Fruit fly (Drosophila melanogaster) whole organism, embryonic: ENCODE measurements around the gene CG31445.

Source experiments
- CG1024 ChIP-seq: fragments of 200-800 bp; sonication (Bioruptor generic); IDR thresholded peaks from 2 replicates; pipeline ENCODE4 v1.3.6; 2022; ENCODE audit warnings: missing biosample characterization, missing genetic modification characterization
- CG10366 ChIP-seq: fragments of 200-800 bp; sonication (Bioruptor generic); IDR thresholded peaks from 2 replicates; pipeline ENCODE4 v1.3.6; 2022; ENCODE audit warnings: missing biosample characterization, missing genetic modification characterization
- CG10462 ChIP-seq: fragments of 200-800 bp; sonication (Bioruptor generic); optimal IDR thresholded peaks from 2 replicates; lab custom pipeline; 2016; ENCODE audit warnings: missing biosample characterization, missing genetic modification characterization
- CG12071 ChIP-seq: fragments of 200-800 bp; sonication (Bioruptor generic); optimal IDR thresholded peaks from 3 replicates; lab custom pipeline; 2018; ENCODE audit warnings: missing biosample characterization, mild to moderate bottlenecking, missing genetic modification characterization
- CG12219 ChIP-seq: fragments of 200-800 bp; sonication (Bioruptor generic); optimal IDR thresholded peaks from 3 replicates; lab custom pipeline; 2018; ENCODE audit warnings: missing biosample characterization, mild to moderate bottlenecking, missing genetic modification characterization
- CG12236 ChIP-seq: fragments of 200-800 bp; sonication (Bioruptor generic); optimal IDR thresholded peaks from 2 replicates; lab custom pipeline; 2016; ENCODE audit warnings: missing biosample characterization, missing genetic modification characterization
- CG12942 ChIP-seq: fragments of 200-800 bp; sonication (Bioruptor generic); optimal IDR thresholded peaks from 3 replicates; lab custom pipeline; 2016; ENCODE audit warnings: missing biosample characterization, missing genetic modification characterization
- CG14965 ChIP-seq: fragments of 200-800 bp; sonication (Bioruptor generic); optimal IDR thresholded peaks from 2 replicates; lab custom pipeline; 2016; ENCODE audit warnings: missing biosample characterization, missing genetic modification characterization, borderline replicate concordance
- CG2129 ChIP-seq: fragments of 200-800 bp; sonication (Bioruptor generic); IDR thresholded peaks from 2 replicates; pipeline ENCODE4 v1.3.6; 2022; ENCODE audit warnings: missing biosample characterization, missing genetic modification characterization; ENCODE audit not compliant: partially characterized antibody
- CG30403 ChIP-seq: fragments of 200-800 bp; sonication (Bioruptor generic); optimal IDR thresholded peaks from 3 replicates; lab custom pipeline; 2016; ENCODE audit warnings: missing biosample characterization, missing genetic modification characterization
- CG31224 ChIP-seq: fragments of 200-800 bp; sonication (Bioruptor generic); IDR thresholded peaks from 2 replicates; pipeline ENCODE4 v1.3.6; 2022; ENCODE audit warnings: missing biosample characterization, missing genetic modification characterization
- CG31441 ChIP-seq: fragments of 200-800 bp; sonication (Bioruptor generic); IDR thresholded peaks from 2 replicates; pipeline ENCODE4 v1.3.6; 2022; ENCODE audit warnings: missing biosample characterization, missing genetic modification characterization
- CG4404 ChIP-seq: fragments of 200-800 bp; sonication (Bioruptor generic); IDR thresholded peaks from 2 replicates; pipeline ENCODE4 v1.3.6; 2022; ENCODE audit warnings: missing biosample characterization, missing genetic modification characterization
- CG5245 ChIP-seq: fragments of 200-800 bp; sonication (Bioruptor generic); optimal IDR thresholded peaks from 3 replicates; lab custom pipeline; 2016; ENCODE audit warnings: missing biosample characterization, missing genetic modification characterization
- CG6689 ChIP-seq: fragments of 200-800 bp; sonication (Bioruptor generic); IDR thresholded peaks from 2 replicates; pipeline ENCODE4 v1.3.6; 2022; ENCODE audit warnings: missing biosample characterization, missing genetic modification characterization
- CG7372 ChIP-seq: fragments of 200-800 bp; sonication (Bioruptor generic); IDR thresholded peaks from 2 replicates; pipeline ENCODE4 v1.3.6; 2022; ENCODE audit warnings: missing biosample characterization, missing genetic modification characterization
- CG7556 ChIP-seq: fragments of 200-800 bp; sonication (Bioruptor generic); optimal IDR thresholded peaks from 2 replicates; lab custom pipeline; 2017; ENCODE audit warnings: missing biosample characterization, mild to moderate bottlenecking, missing genetic modification characterization
- CG9932 ChIP-seq: fragments of 200-800 bp; sonication (Bioruptor generic); IDR thresholded peaks from 2 replicates; pipeline ENCODE4 v1.3.6; 2022; ENCODE audit warnings: missing biosample characterization, missing genetic modification characterization
- Chrac-16 ChIP-seq: fragments of 200-800 bp; sonication (Bioruptor generic); optimal IDR thresholded peaks from 3 replicates; lab custom pipeline; 2016; ENCODE audit warnings: missing biosample characterization, missing genetic modification characterization
- D19A ChIP-seq: fragments of 200-800 bp; optimal IDR thresholded peaks from 3 replicates; lab custom pipeline; 2019; ENCODE audit warnings: missing biosample characterization, mild to moderate bottlenecking, missing genetic modification characterization, moderate library complexity
- ERR ChIP-seq: fragments of 200-800 bp; sonication (Bioruptor generic); optimal IDR thresholded peaks from 2 replicates; lab custom pipeline; 2016; ENCODE audit warnings: missing biosample characterization, missing genetic modification characterization
- HmgZ ChIP-seq: fragments of 200-800 bp; sonication (Bioruptor generic); optimal IDR thresholded peaks from 2 replicates; lab custom pipeline; 2018; ENCODE audit warnings: missing biosample characterization, mild to moderate bottlenecking, missing genetic modification characterization
- Kr ChIP-seq: fragments of 200-800 bp; sonication (Bioruptor generic); optimal IDR thresholded peaks from 2 replicates; lab custom pipeline; 2017; ENCODE audit warnings: missing biosample characterization, mild to moderate bottlenecking, missing genetic modification characterization
- Mad ChIP-seq: fragments of 200-800 bp; sonication (Bioruptor generic); optimal IDR thresholded peaks from 2 replicates; lab custom pipeline; 2016; ENCODE audit warnings: missing biosample characterization, missing genetic modification characterization
- NK7.1 ChIP-seq: fragments of 200-800 bp; sonication (Bioruptor generic); optimal IDR thresholded peaks from 3 replicates; lab custom pipeline; 2016; ENCODE audit warnings: missing biosample characterization, missing genetic modification characterization
- Nf-YA ChIP-seq: fragments of 200-800 bp; sonication (Bioruptor generic); IDR thresholded peaks from 2 replicates; pipeline ENCODE4 v1.3.6; 2022; ENCODE audit warnings: missing biosample characterization, missing genetic modification characterization
- Sin3A ChIP-seq: fragments of >200 bp; optimal IDR thresholded peaks from 2 replicates; lab custom pipeline; 2018
- Sox102F ChIP-seq: fragments of 200-800 bp; sonication (Bioruptor generic); optimal IDR thresholded peaks from 2 replicates; lab custom pipeline; 2018; ENCODE audit warnings: missing biosample characterization, mild to moderate bottlenecking, missing genetic modification characterization, moderate library complexity
- TFAM ChIP-seq: fragments of 200-800 bp; sonication (Bioruptor generic); optimal IDR thresholded peaks from 2 replicates; lab custom pipeline; 2017; ENCODE audit warnings: missing biosample characterization, missing genetic modification characterization, inconsistent platforms
- Taf1 ChIP-seq: fragments of 200-800 bp; sonication (Bioruptor generic); IDR thresholded peaks from 2 replicates; pipeline ENCODE4 v1.3.6; 2022; ENCODE audit warnings: missing biosample characterization, missing genetic modification characterization
- Trl ChIP-seq, 3 experiments: fragments of >200 bp in 2 of 3; fragments of 200-800 bp in 1 of 3; sonication (Bioruptor generic) in 1 of 3; optimal IDR thresholded peaks; 2 replicates in 1 of 3; 3 replicates in 2 of 3; lab custom pipeline; 2016 to 2017; ENCODE audit warnings: missing biosample characterization in 1 of 3, missing genetic modification characterization in 1 of 3
- abd-A ChIP-seq: fragments of 200-800 bp; sonication (Bioruptor generic); optimal IDR thresholded peaks from 3 replicates; lab custom pipeline; 2019; ENCODE audit warnings: missing biosample characterization, mild to moderate bottlenecking, missing genetic modification characterization, moderate library complexity
- cato ChIP-seq: fragments of 200-800 bp; sonication (Bioruptor generic); optimal IDR thresholded peaks from 2 replicates; lab custom pipeline; 2016; ENCODE audit warnings: missing biosample characterization, missing genetic modification characterization, borderline replicate concordance
- cwo ChIP-seq: fragments of 200-800 bp; sonication (Bioruptor generic); optimal IDR thresholded peaks from 3 replicates; lab custom pipeline; 2017; ENCODE audit warnings: missing biosample characterization, missing genetic modification characterization, mild to moderate bottlenecking, moderate library complexity, missing genetic modification reagents
- da ChIP-seq: fragments of 200-800 bp; sonication (Bioruptor generic); optimal IDR thresholded peaks from 2 replicates; lab custom pipeline; 2016; ENCODE audit warnings: missing biosample characterization, missing genetic modification characterization
- emc ChIP-seq: fragments of 200-800 bp; sonication (Bioruptor generic); optimal IDR thresholded peaks from 2 replicates; lab custom pipeline; 2016; ENCODE audit warnings: missing biosample characterization, missing genetic modification characterization
- ftz-f1 ChIP-seq: fragments of 200-800 bp; sonication (Bioruptor generic); optimal IDR thresholded peaks from 2 replicates; lab custom pipeline; 2016; ENCODE audit warnings: missing biosample characterization, missing genetic modification characterization
- fu2 ChIP-seq: fragments of 200-800 bp; sonication (Bioruptor generic); optimal IDR thresholded peaks from 2 replicates; lab custom pipeline; 2016; ENCODE audit warnings: missing biosample characterization, missing genetic modification characterization
- gcm ChIP-seq: fragments of 200-800 bp; sonication (Bioruptor generic); optimal IDR thresholded peaks from 2 replicates; lab custom pipeline; 2019; ENCODE audit warnings: missing biosample characterization, mild to moderate bottlenecking, missing genetic modification characterization, moderate library complexity
- jing ChIP-seq: fragments of 200-800 bp; sonication (Bioruptor generic); optimal IDR thresholded peaks from 2 replicates; lab custom pipeline; 2018; ENCODE audit warnings: missing biosample characterization, mild to moderate bottlenecking, missing genetic modification characterization
- kay ChIP-seq: fragments of 200-800 bp; sonication (Bioruptor generic); optimal IDR thresholded peaks from 2 replicates; lab custom pipeline; 2016; ENCODE audit warnings: missing biosample characterization, missing genetic modification characterization
- kni ChIP-seq: fragments of 200-800 bp; sonication (Bioruptor generic); optimal IDR thresholded peaks from 3 replicates; lab custom pipeline; 2017; ENCODE audit warnings: mild to moderate bottlenecking, missing biosample characterization, missing genetic modification reagents, missing genetic modification characterization
- lmd ChIP-seq: fragments of 200-800 bp; sonication (Bioruptor generic); IDR thresholded peaks from 2 replicates; pipeline ENCODE4 v1.3.6; 2022; ENCODE audit warnings: missing biosample characterization, missing genetic modification characterization
- salm ChIP-seq: fragments of 200-800 bp; sonication (Bioruptor generic); optimal IDR thresholded peaks from 2 replicates; lab custom pipeline; 2018; ENCODE audit warnings: missing biosample characterization, mild to moderate bottlenecking, missing genetic modification characterization
- sc ChIP-seq, 3 experiments: fragments of >200 bp in 2 of 3; fragments of 200-800 bp in 1 of 3; sonication (Bioruptor generic) in 1 of 3; optimal IDR thresholded peaks; 2 replicates in 2 of 3; 3 replicates in 1 of 3; lab custom pipeline; 2017; ENCODE audit warnings: mild to moderate bottlenecking in 1 of 3, missing biosample characterization in 1 of 3, missing genetic modification characterization in 1 of 3, missing genetic modification reagents in 1 of 3
- seq ChIP-seq: fragments of 200-800 bp; sonication (Bioruptor generic); IDR thresholded peaks from 2 replicates; pipeline ENCODE4 v1.3.6; 2022; ENCODE audit warnings: missing biosample characterization, missing genetic modification characterization
- shn ChIP-seq: fragments of 200-800 bp; sonication (Bioruptor generic); optimal IDR thresholded peaks from 3 replicates; lab custom pipeline; 2016; ENCODE audit warnings: missing biosample characterization, missing genetic modification characterization
- tin ChIP-seq: fragments of 200-800 bp; sonication (Bioruptor generic); optimal IDR thresholded peaks from 3 replicates; lab custom pipeline; 2016; ENCODE audit warnings: missing biosample characterization, missing genetic modification characterization
- trem ChIP-seq: fragments of 200-800 bp; optimal IDR thresholded peaks from 3 replicates; lab custom pipeline; 2019; ENCODE audit warnings: missing biosample characterization, mild to moderate bottlenecking, missing genetic modification characterization, moderate library complexity
- usp ChIP-seq: fragments of >200 bp; optimal IDR thresholded peaks from 2 replicates; lab custom pipeline; 2017; ENCODE audit warnings: missing biosample characterization, missing genetic modification characterization

Gene CG31445

DNA sequence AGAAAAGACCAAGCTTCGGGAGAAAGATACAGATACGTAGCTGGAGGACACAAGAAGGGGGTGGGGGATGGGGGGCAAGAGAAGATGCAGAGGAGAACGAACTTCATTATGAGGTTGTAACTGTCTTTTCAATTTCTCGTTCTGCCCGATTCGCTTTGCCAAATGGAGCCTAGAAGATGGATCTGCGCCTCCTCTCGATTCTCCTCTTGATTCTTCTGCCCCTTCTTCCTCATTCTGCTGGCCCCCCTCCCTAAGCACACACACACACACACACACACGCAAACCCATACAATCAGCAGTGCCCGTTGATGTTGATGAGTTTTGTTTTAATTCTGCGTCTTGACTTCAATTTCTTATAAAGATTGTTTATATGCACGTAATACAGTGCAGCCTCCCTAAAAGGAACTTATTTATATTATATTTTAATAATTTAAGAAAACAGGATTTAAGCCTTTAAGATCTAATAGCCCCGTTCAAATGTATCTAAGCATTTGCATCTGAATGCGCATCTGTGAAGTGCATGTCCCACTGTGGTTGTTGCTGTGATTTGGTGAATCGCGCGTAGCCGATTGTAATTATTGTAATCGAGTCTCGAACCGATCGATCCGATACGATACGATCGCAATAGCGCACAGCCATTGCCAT is 37.5 kb downstream of the CG31445 start (continued):
- TF ChIP-seq CG12219 (GFP tag; lab: Kevin White, UChicago), result peak; percentile 39
- TF ChIP-seq CG6689 (GFP tag; lab: Robert Waterston, UW), result peak; percentile 62; the same call in 1 of the 2 replicates
- peak; percentile 47; the same call in 1 of the 2 replicates for TF ChIP-seq CG1024 (GFP tag; lab: Robert Waterston, UW)
- TF ChIP-seq CG31441 (GFP tag; lab: Robert Waterston, UW), result peak; percentile 51; the same call in 1 of the 2 replicates
- no peak for TF ChIP-seq Trl (optimal IDR thresholded peaks at IDR 0.05; lab: Kevin White, UChicago)
- no peak for TF ChIP-seq Trl (GFP tag; optimal IDR thresholded peaks at IDR 0.05; lab: Kevin White, UChicago)
- TF ChIP-seq seq (GFP tag; lab: Robert Waterston, UW), result peak; percentile 69; the same call in 1 of the 2 replicates
- TF ChIP-seq ERR (GFP tag; lab: Kevin White, UChicago), result no peak
- no peak for TF ChIP-seq Mad (GFP tag; lab: Kevin White, UChicago)
- TF ChIP-seq CG5245 (GFP tag; lab: Kevin White, UChicago), result peak; percentile 14
- TF ChIP-seq Chrac-16 (GFP tag; lab: Kevin White, UChicago), result peak; percentile 47
- TF ChIP-seq cato (GFP tag; lab: Kevin White, UChicago), result no peak
- no peak for TF ChIP-seq ftz-f1 (GFP tag; lab: Kevin White, UChicago)
- no peak for TF ChIP-seq gcm (GFP tag; lab: Kevin White, UChicago)
- TF ChIP-seq kni (GFP tag; lab: Kevin White, UChicago), result no peak
- TF ChIP-seq abd-A (tag; lab: Kevin White, UChicago), result no peak
- TF ChIP-seq da (GFP tag; lab: Kevin White, UChicago), result no peak
- TF ChIP-seq cwo (GFP tag; lab: Kevin White, UChicago), result peak; percentile 24
- TF ChIP-seq Kr, result no peak
- peak; percentile 33 for TF ChIP-seq CG30403
- TF ChIP-seq jing (GFP tag; lab: Kevin White, UChicago), result no peak
- TF ChIP-seq salm (tag; lab: Kevin White, UChicago), result no peak
- TF ChIP-seq CG9932 (GFP tag; lab: Robert Waterston, UW), result peak; percentile 66
- peak; percentile 31; the same call in 1 of the 2 replicates for TF ChIP-seq CG7372 (GFP tag; lab: Robert Waterston, UW)
- TF ChIP-seq Sin3A (lab: Kevin White, UChicago), result no peak
- TF ChIP-seq CG10462 (GFP tag; lab: Kevin White, UChicago), result no peak
- no peak for TF ChIP-seq CG14965
- peak; percentile 78 for TF ChIP-seq lmd (GFP tag; lab: Robert Waterston, UW)
- TF ChIP-seq CG7556, result peak; percentile 16
- TF ChIP-seq CG10366 (GFP tag; lab: Robert Waterston, UW), result peak; percentile 73
- 0 out of 2 replicates have a peak, but pooled peaks have one; percentile 14 for TF ChIP-seq Taf1
- no peak for TF ChIP-seq emc (GFP tag; lab: Kevin White, UChicago)
- TF ChIP-seq shn (GFP tag; lab: Kevin White, UChicago), result no peak
- peak; percentile 40 for TF ChIP-seq CG12071 (GFP tag; lab: Kevin White, UChicago)
- no peak for TF ChIP-seq CG2129 (GFP tag; lab: Robert Waterston, UW)
- TF ChIP-seq TFAM (GFP tag; lab: Kevin White, UChicago), result no peak
- no peak for TF ChIP-seq CG12236 (GFP tag; lab: Kevin White, UChicago)
- TF ChIP-seq Nf-YA (GFP tag; lab: Robert Waterston, UW), result 0 out of 2 replicates have a peak, but pooled peaks have one; percentile 12
- TF ChIP-seq NK7.1, result no peak
- no peak for TF ChIP-seq trem (tag; lab: Kevin White, UChicago)
- no peak for TF ChIP-seq usp (GFP tag; lab: Kevin White, UChicago)
- no peak for TF ChIP-seq sc (optimal IDR thresholded peaks at IDR 0.05; lab: Kevin White, UChicago)
- no peak for TF ChIP-seq sc (GFP tag; optimal IDR thresholded peaks at IDR 0.05; lab: Kevin White, UChicago)
- peak; percentile 74 for TF ChIP-seq Sox102F (GFP tag; lab: Kevin White, UChicago)
- TF ChIP-seq CG12942 (GFP tag; lab: Kevin White, UChicago), result peak; percentile 26
- peak; percentile 58 for TF ChIP-seq D19A (tag; lab: Kevin White, UChicago)
- TF ChIP-seq CG31224, result no peak
- no peak for TF ChIP-seq kay
- no peak for TF ChIP-seq fu2 (GFP tag; lab: Kevin White, UChicago)
- TF ChIP-seq tin (GFP tag; lab: Kevin White, UChicago), result peak; percentile 43
- TF ChIP-seq HmgZ (tag; lab: Kevin White, UChicago), result peak; percentile 30
- TF ChIP-seq CG4404 (GFP tag; lab: Robert Waterston, UW), result no peak
